Worm (Caenorhabditis elegans) whole organism, late embryonic: Measurements from ENCODE around the gene str-45.

Experiments used
- C08G9.2 ChIP-seq: sonication (generic microtip); optimal IDR thresholded peaks from 2 replicates; lab custom pipeline; 2016; ENCODE audit warnings: mild to moderate bottlenecking, missing genetic modification characterization, moderate library complexity, missing compliant biosample characterization
- C38D4.7 ChIP-seq: fragments of 200-800 bp; sonication (Bioruptor generic); optimal IDR thresholded peaks from 2 replicates; lab custom pipeline; 2018; ENCODE audit warnings: mild to moderate bottlenecking, missing genetic modification characterization, moderate library complexity, missing compliant biosample characterization
- F13H6.1 ChIP-seq: sonication (generic microtip); optimal IDR thresholded peaks from 2 replicates; lab custom pipeline; 2016; ENCODE audit warnings: missing genetic modification characterization, missing compliant biosample characterization
- K02D7.2 ChIP-seq: sonication (generic microtip); optimal IDR thresholded peaks from 2 replicates; lab custom pipeline; 2017; ENCODE audit warnings: mild to moderate bottlenecking, missing genetic modification characterization, missing compliant biosample characterization
- K09A11.1 ChIP-seq: sonication (generic microtip); optimal IDR thresholded peaks from 2 replicates; lab custom pipeline; 2017; ENCODE audit warnings: antibody characterized with exemption, mild to moderate bottlenecking, missing genetic modification characterization, missing compliant biosample characterization; ENCODE audit not compliant: insufficient read depth
- T23F11.4 ChIP-seq: fragments of 200-800 bp; sonication (Bioruptor generic); optimal IDR thresholded peaks from 2 replicates; lab custom pipeline; 2018; ENCODE audit warnings: mild to moderate bottlenecking, missing genetic modification characterization, missing compliant biosample characterization
- ama-1 ChIP-seq: fragments of 150-350 bp; optimal IDR thresholded peaks from 2 replicates; lab custom pipeline; 2014
- ceh-14 ChIP-seq: sonication (generic microtip); optimal IDR thresholded peaks from 2 replicates; lab custom pipeline; 2016; ENCODE audit warnings: missing genotype, missing genetic modification characterization, missing compliant biosample characterization
- ceh-18 ChIP-seq: sonication (generic microtip); optimal IDR thresholded peaks from 2 replicates; lab custom pipeline; 2016; ENCODE audit warnings: missing genetic modification characterization, missing compliant biosample characterization
- ceh-31 ChIP-seq: sonication (generic microtip); optimal IDR thresholded peaks from 2 replicates; lab custom pipeline; 2016; ENCODE audit warnings: missing genetic modification characterization, missing compliant biosample characterization
- ceh-45 ChIP-seq: fragments of 200-800 bp; sonication (Bioruptor generic); IDR thresholded peaks from 2 replicates; pipeline ENCODE4 v1.3.6; 2022; ENCODE audit warnings: missing genetic modification reagents, missing genetic modification characterization, missing compliant biosample characterization
- ceh-48 ChIP-seq: sonication (generic microtip); optimal IDR thresholded peaks from 2 replicates; lab custom pipeline; 2016; ENCODE audit warnings: missing genetic modification characterization, inconsistent platforms, missing compliant biosample characterization
- ceh-6 ChIP-seq: fragments of 200-800 bp; sonication (Bioruptor generic); optimal IDR thresholded peaks from 2 replicates; lab custom pipeline; 2018; ENCODE audit warnings: mild to moderate bottlenecking, missing genetic modification characterization, missing compliant biosample characterization
- ceh-9 ChIP-seq: sonication (generic microtip); optimal IDR thresholded peaks from 2 replicates; lab custom pipeline; 2016; ENCODE audit warnings: mild to moderate bottlenecking, missing genetic modification characterization, inconsistent platforms, missing compliant biosample characterization
- che-1 ChIP-seq: sonication (generic microtip); optimal IDR thresholded peaks from 2 replicates; lab custom pipeline; 2016; ENCODE audit warnings: mild to moderate bottlenecking, missing genetic modification characterization, missing compliant biosample characterization
- dmd-4 ChIP-seq: sonication (generic microtip); optimal IDR thresholded peaks from 2 replicates; lab custom pipeline; 2016; ENCODE audit warnings: borderline replicate concordance, missing genetic modification characterization, missing compliant biosample characterization
- ets-4 ChIP-seq: sonication (generic microtip); optimal IDR thresholded peaks from 2 replicates; lab custom pipeline; 2016; ENCODE audit warnings: missing genetic modification characterization, missing compliant biosample characterization
- eyg-1 ChIP-seq: sonication (generic microtip); optimal IDR thresholded peaks from 2 replicates; lab custom pipeline; 2016; ENCODE audit warnings: missing genotype, missing genetic modification characterization, missing compliant biosample characterization
- fax-1 ChIP-seq: sonication (generic microtip); optimal IDR thresholded peaks from 2 replicates; lab custom pipeline; 2016; ENCODE audit warnings: missing genotype, missing genetic modification characterization, missing compliant biosample characterization
- fkh-10 ChIP-seq: fragments of 150-350 bp; optimal IDR thresholded peaks from 2 replicates; lab custom pipeline; 2014; ENCODE audit warnings: missing biosample characterization, missing genetic modification reagents, missing genetic modification characterization
- fkh-6 ChIP-seq: sonication (generic microtip); optimal IDR thresholded peaks from 2 replicates; lab custom pipeline; 2016; ENCODE audit warnings: missing genetic modification characterization, missing compliant biosample characterization
- gmeb-2 ChIP-seq: sonication (generic microtip); optimal IDR thresholded peaks from 2 replicates; lab custom pipeline; 2016; ENCODE audit warnings: missing genetic modification characterization, inconsistent platforms, missing compliant biosample characterization
- hlh-30 ChIP-seq: sonication (generic microtip); optimal IDR thresholded peaks from 2 replicates; lab custom pipeline; 2017; ENCODE audit warnings: antibody characterized with exemption, missing genetic modification characterization, missing compliant biosample characterization; ENCODE audit not compliant: insufficient read depth
- hlh-8 ChIP-seq: sonication (generic microtip); optimal IDR thresholded peaks from 2 replicates; lab custom pipeline; 2016; ENCODE audit warnings: missing genotype, missing genetic modification characterization, missing compliant biosample characterization
- lin-11 ChIP-seq: fragments of 200-800 bp; sonication (Bioruptor generic); optimal IDR thresholded peaks from 2 replicates; lab custom pipeline; 2018; ENCODE audit warnings: mild to moderate bottlenecking, missing genetic modification characterization, missing compliant biosample characterization
- mec-3 ChIP-seq: sonication (generic microtip); optimal IDR thresholded peaks from 2 replicates; lab custom pipeline; 2016; ENCODE audit warnings: borderline replicate concordance, missing genetic modification characterization, missing compliant biosample characterization
- nfya-1 ChIP-seq: sonication (generic microtip); optimal IDR thresholded peaks from 2 replicates; lab custom pipeline; 2017; ENCODE audit warnings: missing genetic modification characterization, mild to moderate bottlenecking, missing compliant biosample characterization, antibody characterized with exemption, moderate library complexity
- npax-4 ChIP-seq: sonication (generic microtip); optimal IDR thresholded peaks from 2 replicates; lab custom pipeline; 2016; ENCODE audit warnings: missing genetic modification characterization, missing compliant biosample characterization
- pag-3 ChIP-seq: sonication (generic microtip); optimal IDR thresholded peaks from 2 replicates; lab custom pipeline; 2016; ENCODE audit warnings: missing compliant biosample characterization, missing genetic modification characterization, borderline replicate concordance
- pat-9 ChIP-seq: fragments of 200-800 bp; sonication (Bioruptor generic); optimal IDR thresholded peaks from 2 replicates; lab custom pipeline; 2018; ENCODE audit warnings: mild to moderate bottlenecking, missing genetic modification characterization, moderate library complexity, missing compliant biosample characterization
- pax-1 ChIP-seq: fragments of 150-350 bp; optimal IDR thresholded peaks from 2 replicates; lab custom pipeline; 2014; ENCODE audit warnings: missing biosample characterization, missing genetic modification characterization
- pha-2 ChIP-seq: sonication (generic microtip); optimal IDR thresholded peaks from 2 replicates; lab custom pipeline; 2017; ENCODE audit warnings: mild to moderate bottlenecking, missing genetic modification characterization, missing compliant biosample characterization
- pros-1 ChIP-seq: fragments of 150-350 bp; optimal IDR thresholded peaks from 2 replicates; lab custom pipeline; 2014; ENCODE audit warnings: missing biosample characterization, missing genetic modification reagents, missing genetic modification characterization
- ref-2 ChIP-seq: sonication (generic microtip); optimal IDR thresholded peaks from 2 replicates; lab custom pipeline; 2016; ENCODE audit warnings: missing genetic modification characterization, missing compliant biosample characterization
- sdc-2 ChIP-seq: sonication (generic microtip); optimal IDR thresholded peaks from 2 replicates; lab custom pipeline; 2016; ENCODE audit warnings: missing genotype, missing genetic modification characterization, missing compliant biosample characterization
- sox-2 ChIP-seq: fragments of 200-800 bp; sonication (Bioruptor generic); IDR thresholded peaks from 2 replicates; pipeline ENCODE4 v1.3.6; 2022; ENCODE audit warnings: missing genetic modification reagents, missing genetic modification characterization, missing compliant biosample characterization
- sox-4 ChIP-seq: sonication (generic microtip); optimal IDR thresholded peaks from 2 replicates; lab custom pipeline; 2017; ENCODE audit warnings: mild to moderate bottlenecking, missing genetic modification characterization, inconsistent platforms, missing compliant biosample characterization
- syd-9 ChIP-seq: sonication (generic microtip); optimal IDR thresholded peaks from 2 replicates; lab custom pipeline; 2016; ENCODE audit warnings: mild to moderate bottlenecking, missing genetic modification characterization, moderate library complexity, missing compliant biosample characterization
- tbx-7 ChIP-seq: sonication (generic microtip); optimal IDR thresholded peaks from 2 replicates; lab custom pipeline; 2016; ENCODE audit warnings: missing genotype, missing genetic modification characterization, missing compliant biosample characterization
- unc-86 ChIP-seq: sonication (generic microtip); optimal IDR thresholded peaks from 2 replicates; lab custom pipeline; 2016; ENCODE audit warnings: missing genetic modification characterization, missing compliant biosample characterization
- zip-5 ChIP-seq: sonication (generic microtip); optimal IDR thresholded peaks from 2 replicates; lab custom pipeline; 2016; ENCODE audit warnings: missing genetic modification characterization, missing compliant biosample characterization

Gene str-45

ce11 chrV:15190903-15191302 lies 32.1 kb downstream of the str-45 start, which contains the start of gene Y75B12B.11 (continued):
- TF ChIP-seq npax-4 (tag; lab: Kevin White, UChicago) (peak; percentile 74), sdc-2 (tag; lab: Kevin White, UChicago) (peak; percentile 84), ceh-18 (peak; percentile 78), K09A11.1 (peak; percentile 77), pros-1 (tag; lab: Kevin White, UChicago) (peak; percentile 47), che-1 (peak; percentile 90), pha-2 (peak; percentile 90), unc-86 (peak; percentile 79), fkh-6 (tag; lab: Kevin White, UChicago) (peak; percentile 86), nfya-1 (peak; percentile 70), ceh-48 (tag; lab: Kevin White, UChicago) (peak; percentile 74), eyg-1 (tag; lab: Kevin White, UChicago) (peak; percentile 87), ceh-31 (tag; lab: Kevin White, UChicago) (peak; percentile 75), T23F11.4 (GFP tag; lab: Kevin White, UChicago) (peak; percentile 89), hlh-8 (tag; lab: Kevin White, UChicago) (peak; percentile 84), C38D4.7 (GFP tag; lab: Kevin White, UChicago) (peak; percentile 86), tbx-7 (tag; lab: Kevin White, UChicago) (peak; percentile 59), mec-3 (peak; percentile 26), fkh-10 (GFP tag; lab: Kevin White, UChicago) (no peak), fax-1 (peak; percentile 82), F13H6.1 (tag; lab: Kevin White, UChicago) (peak; percentile 81), pat-9 (tag; lab: Kevin White, UChicago) (peak; percentile 88), zip-5 (peak; percentile 50), ceh-9 (tag; lab: Kevin White, UChicago) (peak; percentile 68), pax-1 (tag; lab: Kevin White, UChicago) (no peak), C08G9.2 (tag; lab: Kevin White, UChicago) (peak; percentile 82), ama-1 (no peak), sox-4 (tag; lab: Kevin White, UChicago) (peak; percentile 87), lin-11 (tag; lab: Kevin White, UChicago) (peak; percentile 81), ref-2 (peak; percentile 87)

ce11 chrV:15191971-15192370 lies 33.2 kb downstream of the str-45 start:
- TF ChIP-seq sox-2 (no peak), eyg-1 (tag; lab: Kevin White, UChicago) (no peak), lin-11 (tag; lab: Kevin White, UChicago) (no peak), hlh-30 (tag; lab: Kevin White, UChicago) (no peak), ceh-14 (tag; lab: Kevin White, UChicago) (no peak), dmd-4 (tag; lab: Kevin White, UChicago) (no peak), npax-4 (tag; lab: Kevin White, UChicago) (no peak), gmeb-2 (tag; lab: Kevin White, UChicago) (no peak), pag-3 (no peak), syd-9 (no peak), ceh-18 (no peak), ets-4 (tag; lab: Kevin White, UChicago) (no peak), ceh-45 (no peak), pat-9 (tag; lab: Kevin White, UChicago) (no peak), ceh-6 (no peak), K02D7.2 (tag; lab: Kevin White, UChicago) (no peak)

ce11 chrV:15192377-15192776 lies 33.6 kb downstream of the str-45 start, which contains the start of gene plc-2:
plc-2 (plus strand) TSS chrV:15192572.
- no peak for TF ChIP-seq hlh-8 (tag; lab: Kevin White, UChicago)
- TF ChIP-seq eyg-1 (tag; lab: Kevin White, UChicago), result no peak
- TF ChIP-seq npax-4 (tag; lab: Kevin White, UChicago), result no peak
- TF ChIP-seq fkh-6 (tag; lab: Kevin White, UChicago), result no peak
- no peak for TF ChIP-seq ceh-6
- no peak for TF ChIP-seq ceh-14 (tag; lab: Kevin White, UChicago)
